Fruit fly (Drosophila melanogaster) whole organism, embryonic: ENCODE results near the gene lawc.
A peak's percentile ranks its signal among the peaks of the same experiment; 100 is the strongest.

Experiments
- CG17802 ChIP-seq: fragments of 200-800 bp; sonication (Bioruptor generic); optimal IDR thresholded peaks from 2 replicates; lab custom pipeline; 2018; ENCODE audit warnings: missing biosample characterization, mild to moderate bottlenecking, missing genetic modification characterization, moderate library complexity
- CG3726 ChIP-seq: fragments of 200-800 bp; sonication (Bioruptor generic); IDR thresholded peaks from 3 replicates; pipeline ENCODE4, ENCODE4 v1.3.6; 2022; ENCODE audit warnings: missing biosample characterization, missing genetic modification characterization
- CG4282 ChIP-seq: fragments of 200-800 bp; sonication (Bioruptor generic); optimal IDR thresholded peaks from 2 replicates; lab custom pipeline; 2016; ENCODE audit warnings: missing biosample characterization, missing genetic modification characterization
- CG9876 ChIP-seq: fragments of 200-800 bp; sonication (Bioruptor generic); optimal IDR thresholded peaks from 2 replicates; lab custom pipeline; 2016; ENCODE audit warnings: missing biosample characterization, missing genetic modification characterization
- ab ChIP-seq: fragments of 200-800 bp; sonication (Bioruptor generic); optimal IDR thresholded peaks from 2 replicates; lab custom pipeline; 2016; ENCODE audit warnings: missing biosample characterization, missing genetic modification characterization
- ftz-f1 ChIP-seq: fragments of 200-800 bp; sonication (Bioruptor generic); optimal IDR thresholded peaks from 2 replicates; lab custom pipeline; 2016; ENCODE audit warnings: missing biosample characterization, missing genetic modification characterization
- salm ChIP-seq: fragments of 200-800 bp; sonication (Bioruptor generic); optimal IDR thresholded peaks from 2 replicates; lab custom pipeline; 2018; ENCODE audit warnings: missing biosample characterization, mild to moderate bottlenecking, missing genetic modification characterization

dm6 chrX:8412197-8413160, 1.0 kb upstream of the lawc start:
- no peak for TF ChIP-seq CG9876
- TF ChIP-seq CG3726 = no peak
- TF ChIP-seq ab = no peak
- TF ChIP-seq ftz-f1 = peak; percentile 17
- TF ChIP-seq salm = no peak
- no peak for TF ChIP-seq CG4282 (GFP tag; lab: Kevin White, UChicago)
- TF ChIP-seq CG17802 (tag; lab: Kevin White, UChicago) = no peak
